Worm (Caenorhabditis elegans) whole organism, early embryonic: ENCODE data around the gene D1014.7.

Experiments used
- B0310.2 ChIP-seq: sonication (generic microtip); optimal IDR thresholded peaks from 2 replicates; lab custom pipeline; 2016; ENCODE audit warnings: mild to moderate bottlenecking, missing genetic modification characterization, missing compliant biosample characterization
- ama-1 ChIP-seq: fragments of 150-350 bp; optimal IDR thresholded peaks from 2 replicates; lab custom pipeline; 2014
- ceh-36 ChIP-seq: sonication (generic microtip); optimal IDR thresholded peaks from 2 replicates; lab custom pipeline; 2016; ENCODE audit warnings: missing genetic modification characterization, inconsistent platforms, missing compliant biosample characterization
- flt-1 ChIP-seq: fragments of 200-800 bp; sonication (Bioruptor generic); IDR thresholded peaks from 2 replicates; pipeline ENCODE4 v1.3.6; 2022; ENCODE audit warnings: missing genetic modification characterization, missing compliant biosample characterization
- pes-1 ChIP-seq: fragments of 200-800 bp; sonication (Bioruptor generic); IDR thresholded peaks from 2 replicates; pipeline ENCODE4 v1.3.6; 2022; ENCODE audit warnings: missing genetic modification reagents, missing genetic modification characterization, missing compliant biosample characterization
- scrt-1 ChIP-seq: fragments of 200-800 bp; sonication (Bioruptor generic); IDR thresholded peaks from 2 replicates; pipeline ENCODE4 v1.3.6; 2022; ENCODE audit warnings: missing genetic modification characterization, missing compliant biosample characterization

DNA sequence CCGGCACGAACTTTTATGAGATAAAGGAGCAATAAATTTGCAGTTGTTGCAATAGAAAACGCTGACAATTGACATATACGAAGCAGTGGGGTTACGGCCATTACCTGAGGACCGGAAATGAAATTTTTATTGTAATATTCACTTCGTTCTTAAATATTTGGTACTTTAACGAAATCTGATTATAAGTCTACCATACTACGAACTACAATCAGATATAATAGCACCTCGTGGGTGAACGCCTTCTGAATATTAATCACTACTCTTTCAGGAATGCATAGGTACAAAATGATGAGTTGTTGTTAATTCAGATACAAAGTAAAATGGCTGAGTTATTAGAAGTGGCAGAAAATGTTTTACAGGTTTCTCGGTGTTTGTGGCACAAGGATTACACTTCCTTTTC, 25.7 kb upstream of the D1014.7 start, which contains the start of gene str-129:
- TF ChIP-seq ama-1, result no peak
- TF ChIP-seq ceh-36 (tag; lab: Kevin White, UChicago), result no peak
- no peak for TF ChIP-seq scrt-1 (GFP tag; lab: Robert Waterston, UW)
- no peak for TF ChIP-seq B0310.2 (tag; lab: Kevin White, UChicago)
- TF ChIP-seq pes-1 (GFP tag; lab: Robert Waterston, UW), result no peak
- no peak for TF ChIP-seq flt-1 (GFP tag; lab: Robert Waterston, UW)
